Fruit fly (Drosophila melanogaster) whole organism, embryonic: ENCODE results near the gene CG15408.
A peak's percentile ranks its signal among the peaks of the same experiment; 100 is the strongest.

Experiments
- Abd-B ChIP-seq: fragments of 200-800 bp; sonication (Bioruptor generic); optimal IDR thresholded peaks from 2 replicates; lab custom pipeline; 2018; ENCODE audit warnings: missing biosample characterization, mild to moderate bottlenecking, missing genetic modification characterization, moderate library complexity
- Bdp1 ChIP-seq: fragments of 200-800 bp; sonication (Bioruptor generic); optimal IDR thresholded peaks from 3 replicates; lab custom pipeline; 2016; ENCODE audit warnings: missing biosample characterization, missing genetic modification characterization
- BtbVII ChIP-seq: fragments of 200-800 bp; sonication (Bioruptor generic); optimal IDR thresholded peaks from 3 replicates; lab custom pipeline; 2017; ENCODE audit warnings: missing biosample characterization, mild to moderate bottlenecking, missing genetic modification characterization
- CG10431 ChIP-seq: fragments of 200-800 bp; sonication (Bioruptor generic); optimal IDR thresholded peaks from 3 replicates; lab custom pipeline; 2018; ENCODE audit warnings: missing biosample characterization, mild to moderate bottlenecking, missing genetic modification characterization
- CG10979 ChIP-seq: fragments of 200-800 bp; sonication (Bioruptor generic); optimal IDR thresholded peaks from 2 replicates; lab custom pipeline; 2018; ENCODE audit warnings: missing biosample characterization, mild to moderate bottlenecking, missing genetic modification characterization, moderate library complexity
- CG1233 ChIP-seq: fragments of 200-800 bp; sonication (Bioruptor generic); optimal IDR thresholded peaks from 4 replicates; lab custom pipeline; 2018; ENCODE audit warnings: missing biosample characterization, mild to moderate bottlenecking, missing genetic modification characterization
- CG14860 ChIP-seq: fragments of 200-800 bp; sonication (Bioruptor generic); IDR thresholded peaks from 3 replicates; pipeline ENCODE4 v1.3.6; 2022; ENCODE audit warnings: missing biosample characterization, missing genetic modification characterization; ENCODE audit not compliant: partially characterized antibody
- CG15514 ChIP-seq: fragments of 200-800 bp; sonication (Bioruptor generic); optimal IDR thresholded peaks from 3 replicates; lab custom pipeline; 2017; ENCODE audit warnings: missing biosample characterization, missing genetic modification characterization, mild to moderate bottlenecking, moderate library complexity, missing genetic modification reagents
- CG16779 ChIP-seq: fragments of 200-800 bp; sonication (Bioruptor generic); IDR thresholded peaks from 2 replicates; pipeline ENCODE4 v1.3.6; 2022; ENCODE audit warnings: missing biosample characterization, missing genetic modification characterization
- CG18599 ChIP-seq: fragments of 200-800 bp; sonication (Bioruptor generic); optimal IDR thresholded peaks from 3 replicates; lab custom pipeline; 2017; ENCODE audit warnings: missing biosample characterization, missing genetic modification characterization, mild to moderate bottlenecking, moderate library complexity, missing genetic modification reagents
- CG3163 ChIP-seq: fragments of 200-800 bp; sonication (Bioruptor generic); optimal IDR thresholded peaks from 3 replicates; lab custom pipeline; 2016; ENCODE audit warnings: missing biosample characterization, missing genetic modification characterization
- CG4360 ChIP-seq: fragments of 200-800 bp; sonication (Bioruptor generic); IDR thresholded peaks from 2 replicates; pipeline ENCODE4 v1.3.6; 2022; ENCODE audit warnings: missing biosample characterization, missing genetic modification characterization
- CG4404 ChIP-seq: fragments of 200-800 bp; sonication (Bioruptor generic); IDR thresholded peaks from 2 replicates; pipeline ENCODE4 v1.3.6; 2022; ENCODE audit warnings: missing biosample characterization, missing genetic modification characterization
- CG7357 ChIP-seq: fragments of 200-800 bp; sonication (Bioruptor generic); IDR thresholded peaks from 3 replicates; pipeline ENCODE4 v1.3.6; 2022; ENCODE audit warnings: missing biosample characterization, missing genetic modification characterization
- CG7786 ChIP-seq: fragments of 200-800 bp; sonication (Bioruptor generic); optimal IDR thresholded peaks from 2 replicates; lab custom pipeline; 2016; ENCODE audit warnings: missing biosample characterization, missing genetic modification characterization
- CG8281 ChIP-seq: fragments of 200-800 bp; sonication (Bioruptor generic); optimal IDR thresholded peaks from 2 replicates; lab custom pipeline; 2018; ENCODE audit warnings: missing biosample characterization, mild to moderate bottlenecking, missing genetic modification characterization, moderate library complexity
- CG9876 ChIP-seq: fragments of 200-800 bp; sonication (Bioruptor generic); optimal IDR thresholded peaks from 2 replicates; lab custom pipeline; 2016; ENCODE audit warnings: missing biosample characterization, missing genetic modification characterization
- D ChIP-seq, 2 experiments: fragments of 200-800 bp in 1 of 2; fragments of >200 bp in 1 of 2; sonication (Bioruptor generic) in 1 of 2; optimal IDR thresholded peaks; 2 replicates in 1 of 2; 3 replicates in 1 of 2; lab custom pipeline; 2017; ENCODE audit warnings: mild to moderate bottlenecking in 1 of 2, missing biosample characterization in 1 of 2, missing genetic modification characterization in 1 of 2, missing genetic modification reagents in 1 of 2
- Dp ChIP-seq: fragments of 200-800 bp; sonication (Bioruptor generic); optimal IDR thresholded peaks from 2 replicates; lab custom pipeline; 2018; ENCODE audit warnings: missing biosample characterization, mild to moderate bottlenecking, missing genetic modification characterization, moderate library complexity
- Dref ChIP-seq: fragments of 200-800 bp; sonication (Bioruptor generic); IDR thresholded peaks from 2 replicates; pipeline ENCODE4 v1.3.6; 2022; ENCODE audit warnings: missing biosample characterization, missing genetic modification characterization
- ERR ChIP-seq: fragments of 200-800 bp; sonication (Bioruptor generic); optimal IDR thresholded peaks from 2 replicates; lab custom pipeline; 2016; ENCODE audit warnings: missing biosample characterization, missing genetic modification characterization
- Hr78 ChIP-seq, 2 experiments: fragments of 200-800 bp in 1 of 2; fragments of >200 bp in 1 of 2; sonication (Bioruptor generic) in 1 of 2; optimal IDR thresholded peaks; 2 replicates each; lab custom pipeline; 2017 to 2019; ENCODE audit warnings: missing biosample characterization in 2 of 2, missing genetic modification characterization in 2 of 2, mild to moderate bottlenecking in 1 of 2, moderate library complexity in 1 of 2
- Meics ChIP-seq: fragments of 200-800 bp; sonication (Bioruptor generic); optimal IDR thresholded peaks from 2 replicates; lab custom pipeline; 2017; ENCODE audit warnings: missing biosample characterization, mild to moderate bottlenecking, missing genetic modification characterization
- Oli ChIP-seq: fragments of 200-800 bp; sonication (Bioruptor generic); optimal IDR thresholded peaks from 2 replicates; lab custom pipeline; 2018; ENCODE audit warnings: missing biosample characterization, mild to moderate bottlenecking, missing genetic modification characterization, moderate library complexity
- PHDP ChIP-seq: fragments of 200-800 bp; sonication (Bioruptor generic); optimal IDR thresholded peaks from 3 replicates; lab custom pipeline; 2018; ENCODE audit warnings: missing biosample characterization, mild to moderate bottlenecking, missing genetic modification characterization, moderate library complexity
- ab ChIP-seq: fragments of 200-800 bp; sonication (Bioruptor generic); optimal IDR thresholded peaks from 2 replicates; lab custom pipeline; 2016; ENCODE audit warnings: missing biosample characterization, missing genetic modification characterization
- corto ChIP-seq: fragments of 200-800 bp; sonication (Bioruptor generic); optimal IDR thresholded peaks from 2 replicates; lab custom pipeline; 2016; ENCODE audit warnings: missing biosample characterization, mild to moderate bottlenecking, missing genetic modification characterization, moderate library complexity
- emc ChIP-seq: fragments of 200-800 bp; sonication (Bioruptor generic); optimal IDR thresholded peaks from 2 replicates; lab custom pipeline; 2016; ENCODE audit warnings: missing biosample characterization, missing genetic modification characterization
- fd64A ChIP-seq: fragments of 200-800 bp; sonication (Bioruptor generic); optimal IDR thresholded peaks from 3 replicates; lab custom pipeline; 2018; ENCODE audit warnings: missing biosample characterization, mild to moderate bottlenecking, missing genetic modification characterization
- gcm ChIP-seq: fragments of 200-800 bp; sonication (Bioruptor generic); optimal IDR thresholded peaks from 2 replicates; lab custom pipeline; 2019; ENCODE audit warnings: missing biosample characterization, mild to moderate bottlenecking, missing genetic modification characterization, moderate library complexity
- gem ChIP-seq: fragments of 200-800 bp; sonication (Bioruptor generic); optimal IDR thresholded peaks from 2 replicates; lab custom pipeline; 2019; ENCODE audit warnings: missing biosample characterization, mild to moderate bottlenecking, missing genetic modification characterization, moderate library complexity
- gfzf ChIP-seq: fragments of 200-800 bp; sonication (Bioruptor generic); optimal IDR thresholded peaks from 2 replicates; lab custom pipeline; 2016; ENCODE audit warnings: missing biosample characterization, mild to moderate bottlenecking, missing genetic modification characterization, moderate library complexity
- lab ChIP-seq: fragments of 200-800 bp; sonication (Bioruptor generic); optimal IDR thresholded peaks from 3 replicates; lab custom pipeline; 2017; ENCODE audit warnings: missing biosample characterization, missing genetic modification characterization, mild to moderate bottlenecking, moderate library complexity, missing genetic modification reagents
- odd ChIP-seq: fragments of 200-800 bp; sonication (Bioruptor generic); optimal IDR thresholded peaks from 2 replicates; lab custom pipeline; 2017; ENCODE audit warnings: missing biosample characterization, mild to moderate bottlenecking, missing genetic modification characterization
- p53 ChIP-seq: fragments of 200-800 bp; sonication (Bioruptor generic); optimal IDR thresholded peaks from 2 replicates; lab custom pipeline; 2016; ENCODE audit warnings: missing biosample characterization, missing genetic modification characterization
- pita ChIP-seq: fragments of 200-800 bp; sonication (Bioruptor generic); optimal IDR thresholded peaks from 2 replicates; lab custom pipeline; 2017; ENCODE audit warnings: missing biosample characterization, mild to moderate bottlenecking, missing genetic modification characterization
- repo ChIP-seq: fragments of 200-800 bp; sonication (Bioruptor generic); optimal IDR thresholded peaks from 2 replicates; lab custom pipeline; 2016; ENCODE audit warnings: missing biosample characterization, missing genetic modification characterization
- sens ChIP-seq: fragments of 200-800 bp; sonication (Bioruptor generic); peaks from one replicate; lab custom pipeline; 2016; ENCODE audit warnings: missing biosample characterization, missing genetic modification characterization
- sr ChIP-seq: fragments of 200-800 bp; sonication (Bioruptor generic); IDR thresholded peaks from 3 replicates; pipeline ENCODE4 v1.3.6; 2022; ENCODE audit warnings: missing biosample characterization, missing genetic modification characterization
- ssp ChIP-seq: fragments of 200-800 bp; sonication (Bioruptor generic); IDR thresholded peaks from 2 replicates; pipeline ENCODE4 v1.3.6; 2022; ENCODE audit warnings: missing biosample characterization, missing genetic modification characterization
- tna ChIP-seq: fragments of 200-800 bp; sonication (Bioruptor generic); IDR thresholded peaks from 2 replicates; pipeline ENCODE4 v1.3.6; 2022; ENCODE audit warnings: missing biosample characterization, missing genetic modification characterization; ENCODE audit not compliant: partially characterized antibody

Gene CG15408

dm6 chr2L:3323319-3324287 is 9.0 kb upstream of the CG15408 start, which contains the start of gene CG33281 (continued):
- TF ChIP-seq gem (tag; lab: Kevin White, UChicago) (no peak), CG18599 (GFP tag; lab: Kevin White, UChicago) (peak; percentile 49), repo (GFP tag; lab: Kevin White, UChicago) (no peak), Bdp1 (no peak), corto (GFP tag; lab: Kevin White, UChicago) (no peak), gcm (GFP tag; lab: Kevin White, UChicago) (no peak), CG4404 (GFP tag; lab: Robert Waterston, UW) (no peak), CG8281 (peak; percentile 29), fd64A (peak; percentile 70), Meics (GFP tag; lab: Kevin White, UChicago) (peak; percentile 93), CG14860 (GFP tag; lab: Robert Waterston, UW) (no peak), Hr78 (GFP tag; optimal IDR thresholded peaks at IDR 0.05; lab: Kevin White, UChicago) (no peak), lab (GFP tag; lab: Kevin White, UChicago) (peak; percentile 63), Dref (GFP tag; lab: Robert Waterston, UW) (no peak), CG7786 (no peak), sr (GFP tag; lab: Robert Waterston, UW) (no peak), tna (GFP tag; lab: Robert Waterston, UW) (no peak), odd (GFP tag; lab: Kevin White, UChicago) (no peak)
- TF ChIP-seq, all 482 proteins: peak for 45

dm6 chr2L:3327603-3328002 is 5.0 kb upstream of the CG15408 start, which contains the start of gene CG33282:
TSS of gene CG33282 (plus strand) at chr2L:3327903.
- TF ChIP-seq Oli (tag; lab: Kevin White, UChicago) (no peak), ERR (GFP tag; lab: Kevin White, UChicago) (no peak), CG16779 (GFP tag; lab: Robert Waterston, UW) (no peak), pita (no peak), p53 (GFP tag; lab: Kevin White, UChicago) (no peak), emc (GFP tag; lab: Kevin White, UChicago) (no peak), ab (no peak)

DNA sequence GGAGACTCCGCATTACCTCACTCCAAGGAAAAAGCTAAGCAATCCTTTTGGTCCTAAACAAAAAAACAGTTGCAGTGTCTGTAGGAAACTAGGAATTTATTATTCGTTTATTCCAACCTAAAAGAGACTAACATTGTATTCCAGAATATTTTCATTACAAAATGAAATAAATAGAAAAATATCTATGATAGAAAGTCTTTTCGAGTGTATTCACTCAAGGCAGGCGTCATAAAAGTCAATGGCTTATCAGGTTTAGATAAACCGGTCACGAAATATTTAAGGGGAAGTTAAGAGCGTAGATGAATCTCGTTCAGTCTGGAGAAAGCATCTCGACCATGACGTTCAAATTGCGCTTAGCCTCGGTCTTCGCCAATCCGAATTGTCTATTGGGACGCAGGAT is 2.0 kb upstream of the CG15408 start, which contains the start of gene CG3285:
Gene CG3285, plus strand, starts transcription at position 301 of the 400 bp plus-strand sequence.
- no peak for TF ChIP-seq Abd-B (GFP tag; lab: Kevin White, UChicago)
- TF ChIP-seq sens: peak; percentile 8

- TF ChIP-seq CG7357 (GFP tag; lab: Robert Waterston, UW): peak; percentile 61; the same call in 1 of the 3 replicates
- TF ChIP-seq Dp (GFP tag; lab: Kevin White, UChicago): no peak
- TF ChIP-seq CG10979 (tag; lab: Kevin White, UChicago): peak; percentile 93
- peak; percentile 79 for TF ChIP-seq CG3163
- TF ChIP-seq CG1233 (GFP tag; lab: Kevin White, UChicago): peak; percentile 30
- peak; percentile 45 for TF ChIP-seq CG9876
- peak; percentile 54; the same call in 1 of the 2 replicates for TF ChIP-seq CG4360 (GFP tag; lab: Robert Waterston, UW)
- TF ChIP-seq D (optimal IDR thresholded peaks at IDR 0.05; lab: Kevin White, UChicago): no peak
- peak; percentile 92 for TF ChIP-seq D (GFP tag; optimal IDR thresholded peaks at IDR 0.05; lab: Kevin White, UChicago)
- TF ChIP-seq CG15514 (GFP tag; lab: Kevin White, UChicago): no peak
- TF ChIP-seq CG10431 (GFP tag; lab: Kevin White, UChicago): peak; percentile 38
- TF ChIP-seq ssp (GFP tag; lab: Robert Waterston, UW): peak; percentile 73
- peak; percentile 77 for TF ChIP-seq PHDP
- no peak for TF ChIP-seq BtbVII
- peak; percentile 76 for TF ChIP-seq CG7786
- TF ChIP-seq lab (GFP tag; lab: Kevin White, UChicago): peak; percentile 67
- no peak for TF ChIP-seq gfzf (GFP tag; lab: Kevin White, UChicago)
These were observed 6.1 kb downstream of the CG15408 start for dm6 chr2L:3338566-3339215.
